Worm (Caenorhabditis elegans) whole organism, mixed stage, embryonic: ENCODE data around the gene fbxa-211.

ENCODE experiments used
- M03D4.4 ChIP-seq: sonication (generic microtip); optimal IDR thresholded peaks from 2 replicates; lab custom pipeline; 2017; ENCODE audit warnings: mild to moderate bottlenecking, missing genetic modification characterization, missing compliant biosample characterization
- bed-3 ChIP-seq: fragments of 200-800 bp; sonication (Bioruptor generic); optimal IDR thresholded peaks from 3 replicates; lab custom pipeline; 2018; ENCODE audit warnings: mild to moderate bottlenecking, missing genetic modification characterization, moderate library complexity, missing compliant biosample characterization
- blmp-1 ChIP-seq: fragments of 150-350 bp; optimal IDR thresholded peaks from 2 replicates; lab custom pipeline; 2014; ENCODE audit warnings: missing biosample characterization, missing genetic modification characterization
- ceh-39 ChIP-seq: fragments of 150-350 bp; optimal IDR thresholded peaks from 2 replicates; lab custom pipeline; 2014; ENCODE audit warnings: missing biosample characterization, missing genetic modification characterization
- ceh-43 ChIP-seq: fragments of 200-800 bp; sonication (Bioruptor generic); optimal IDR thresholded peaks from 2 replicates; lab custom pipeline; 2018; ENCODE audit warnings: mild to moderate bottlenecking, missing genetic modification characterization, moderate library complexity, missing compliant biosample characterization
- ceh-83 ChIP-seq: fragments of 200-800 bp; sonication (Bioruptor generic); optimal IDR thresholded peaks from 2 replicates; lab custom pipeline; 2018; ENCODE audit warnings: mild to moderate bottlenecking, missing genetic modification characterization, missing compliant biosample characterization
- ces-1 ChIP-seq: fragments of 150-350 bp; optimal IDR thresholded peaks from 2 replicates; lab custom pipeline; 2014; ENCODE audit warnings: missing biosample characterization, missing genetic modification reagents, missing genetic modification characterization
- cnd-1 ChIP-seq: fragments of 200-800 bp; sonication (Bioruptor generic); optimal IDR thresholded peaks from 2 replicates; lab custom pipeline; 2018; ENCODE audit warnings: mild to moderate bottlenecking, missing genetic modification characterization, missing compliant biosample characterization
- drap-1 ChIP-seq: fragments of 200-800 bp; sonication (Bioruptor generic); optimal IDR thresholded peaks from 3 replicates; lab custom pipeline; 2018; ENCODE audit warnings: mild to moderate bottlenecking, missing genetic modification characterization, missing compliant biosample characterization
- elt-1 ChIP-seq: sonication (generic microtip); optimal IDR thresholded peaks from 2 replicates; lab custom pipeline; 2017; ENCODE audit warnings: missing genetic modification characterization, mild to moderate bottlenecking, missing compliant biosample characterization, antibody characterized with exemption, moderate library complexity, borderline replicate concordance; ENCODE audit not compliant: insufficient read depth
- elt-3 ChIP-seq: fragments of 150-350 bp; optimal IDR thresholded peaks from 2 replicates; lab custom pipeline; 2014; ENCODE audit warnings: missing biosample characterization, missing genetic modification characterization
- flh-1 ChIP-seq: fragments of 200-800 bp; sonication (Bioruptor generic); optimal IDR thresholded peaks from 2 replicates; lab custom pipeline; 2018; ENCODE audit warnings: mild to moderate bottlenecking, missing genetic modification characterization, moderate library complexity, missing compliant biosample characterization
- ham-2 ChIP-seq: fragments of 200-800 bp; sonication (Bioruptor generic); optimal IDR thresholded peaks from 2 replicates; lab custom pipeline; 2018; ENCODE audit warnings: mild to moderate bottlenecking, missing genetic modification characterization, missing compliant biosample characterization
- hlh-1 ChIP-seq: fragments of 150-350 bp; optimal IDR thresholded peaks from 2 replicates; lab custom pipeline; 2014; ENCODE audit warnings: missing biosample characterization, missing genetic modification reagents, missing genetic modification characterization
- lin-13 ChIP-seq: fragments of 150-350 bp; optimal IDR thresholded peaks from 2 replicates; lab custom pipeline; 2014; ENCODE audit warnings: missing biosample characterization, missing genetic modification characterization
- lin-32 ChIP-seq: fragments of 200-800 bp; sonication (Bioruptor generic); optimal IDR thresholded peaks from 2 replicates; lab custom pipeline; 2018; ENCODE audit warnings: mild to moderate bottlenecking, missing genetic modification characterization, missing compliant biosample characterization
- lsy-2 ChIP-seq: fragments of 150-350 bp; optimal IDR thresholded peaks from 2 replicates; lab custom pipeline; 2014; ENCODE audit warnings: missing biosample characterization, missing genetic modification characterization
- mab-5 ChIP-seq: fragments of 150-350 bp; optimal IDR thresholded peaks from 2 replicates; lab custom pipeline; 2014; ENCODE audit warnings: missing biosample characterization, missing genetic modification characterization
- mep-1 ChIP-seq: fragments of 150-350 bp; optimal IDR thresholded peaks from 2 replicates; lab custom pipeline; 2017; ENCODE audit warnings: missing biosample characterization, missing genetic modification reagents, missing genetic modification characterization, inconsistent platforms
- mls-2 ChIP-seq: sonication (generic microtip); optimal IDR thresholded peaks from 2 replicates; lab custom pipeline; 2016; ENCODE audit warnings: mild to moderate bottlenecking, missing genetic modification characterization, moderate library complexity, missing compliant biosample characterization
- nhr-12 ChIP-seq: fragments of 150-350 bp; optimal IDR thresholded peaks from 2 replicates; lab custom pipeline; 2014; ENCODE audit warnings: missing biosample characterization, missing genetic modification characterization
- nhr-2 ChIP-seq: fragments of 150-350 bp; optimal IDR thresholded peaks from 2 replicates; lab custom pipeline; 2014; ENCODE audit warnings: missing biosample characterization, missing genetic modification characterization
- nhr-237 ChIP-seq: fragments of 150-350 bp; optimal IDR thresholded peaks from 2 replicates; lab custom pipeline; 2014; ENCODE audit warnings: missing biosample characterization, missing genetic modification characterization
- nhr-28 ChIP-seq: fragments of 150-350 bp; optimal IDR thresholded peaks from 2 replicates; lab custom pipeline; 2014; ENCODE audit warnings: missing biosample characterization, missing genetic modification characterization
- nhr-76 ChIP-seq: sonication (generic microtip); optimal IDR thresholded peaks from 2 replicates; lab custom pipeline; 2017; ENCODE audit warnings: missing biosample characterization, missing genetic modification characterization
- pha-4 ChIP-seq: fragments of 150-350 bp; optimal IDR thresholded peaks from 2 replicates; lab custom pipeline; 2018; ENCODE audit warnings: missing biosample characterization, missing genetic modification reagents, missing genetic modification characterization
- sem-2 ChIP-seq: fragments of 200-800 bp; sonication (Bioruptor generic); optimal IDR thresholded peaks from 2 replicates; lab custom pipeline; 2018; ENCODE audit warnings: mild to moderate bottlenecking, missing genetic modification characterization, missing compliant biosample characterization
- snpc-4 ChIP-seq: fragments of 150-350 bp; optimal IDR thresholded peaks from 2 replicates; lab custom pipeline; 2014; ENCODE audit warnings: missing biosample characterization, missing genetic modification characterization
- sptf-1 ChIP-seq: sonication (generic microtip); optimal IDR thresholded peaks from 2 replicates; lab custom pipeline; 2017; ENCODE audit warnings: mild to moderate bottlenecking, missing genetic modification characterization, moderate library complexity, missing compliant biosample characterization
- tbx-8 ChIP-seq: fragments of 200-800 bp; sonication (Bioruptor generic); optimal IDR thresholded peaks from 2 replicates; lab custom pipeline; 2018; ENCODE audit warnings: mild to moderate bottlenecking, missing genetic modification characterization, moderate library complexity, missing compliant biosample characterization
- unc-120 ChIP-seq: sonication (generic microtip); optimal IDR thresholded peaks from 2 replicates; lab custom pipeline; 2017; ENCODE audit warnings: missing genetic modification characterization, missing compliant biosample characterization; ENCODE audit not compliant: poor library complexity, severe bottlenecking
- unc-39 ChIP-seq: fragments of 150-350 bp; optimal IDR thresholded peaks from 2 replicates; lab custom pipeline; 2014; ENCODE audit warnings: missing biosample characterization, missing genetic modification characterization
- unc-62 ChIP-seq: fragments of 150-350 bp; optimal IDR thresholded peaks from 2 replicates; lab custom pipeline; 2014; ENCODE audit warnings: missing biosample characterization, missing genetic modification reagents, missing genetic modification characterization
- zip-8 ChIP-seq: fragments of 150-350 bp; optimal IDR thresholded peaks from 2 replicates; lab custom pipeline; 2014; ENCODE audit warnings: missing biosample characterization, missing genetic modification characterization
- ztf-11 ChIP-seq: fragments of 150-350 bp; optimal IDR thresholded peaks from 2 replicates; lab custom pipeline; 2014; ENCODE audit warnings: missing biosample characterization, missing genetic modification characterization

The fbxa-211 gene

DNA sequence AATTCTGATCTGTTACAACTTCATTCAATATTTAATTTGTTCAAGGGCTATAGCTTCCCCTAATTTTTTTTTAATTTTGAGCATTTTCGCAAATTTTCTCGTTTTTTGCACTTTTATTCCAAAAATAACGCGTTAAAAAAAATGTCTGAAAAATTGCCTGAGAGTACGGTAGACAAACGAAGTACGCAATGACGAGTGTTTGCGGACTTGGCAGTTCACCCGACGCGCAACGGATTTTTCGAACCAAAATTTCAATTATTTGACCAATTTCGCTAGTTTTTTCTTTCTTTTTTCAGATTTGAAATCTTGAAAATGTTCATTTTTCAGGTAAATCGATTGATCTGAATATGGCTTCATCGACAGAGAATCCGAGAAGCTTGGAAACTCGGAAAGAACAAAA is at the start of gene fbxa-211:
Gene fbxa-211, plus strand, starts transcription at position 328 of the 400 bp plus-strand sequence.
- TF ChIP-seq elt-1 (no peak), zip-8 (tag; lab: Kevin White, UChicago) (no peak)

DNA sequence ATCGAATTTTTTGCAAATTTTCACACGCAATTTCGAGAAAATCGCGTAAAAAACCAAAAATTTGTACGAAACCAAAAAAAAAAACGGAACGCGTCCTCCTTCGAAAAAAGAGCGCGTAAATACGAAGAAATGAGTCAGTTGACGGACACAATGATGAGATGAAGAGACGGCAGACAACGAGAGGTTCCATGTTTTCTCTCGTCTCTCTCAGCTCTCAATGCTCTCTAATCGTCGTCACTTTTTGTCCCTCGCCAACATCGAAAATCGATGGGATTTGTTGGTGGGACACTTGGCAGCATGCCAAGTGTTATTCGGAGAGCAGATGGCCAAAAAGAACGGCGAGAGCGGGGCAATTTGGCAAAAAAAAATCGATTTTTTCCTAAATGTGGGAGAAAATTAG is 48.2 kb upstream of the fbxa-211 start:
- TF ChIP-seq ceh-39 (tag; lab: Kevin White, UChicago) (peak; percentile 91), ces-1 (peak; percentile 86), flh-1 (GFP tag; lab: Kevin White, UChicago) (no peak), unc-39 (no peak), zip-8 (tag; lab: Kevin White, UChicago) (no peak), ceh-43 (GFP tag; lab: Kevin White, UChicago) (no peak), cnd-1 (tag; lab: Kevin White, UChicago) (peak; percentile 83), ham-2 (no peak), unc-120 (tag; lab: Kevin White, UChicago) (no peak), pha-4 (peak; percentile 18), nhr-12 (tag; lab: Kevin White, UChicago) (peak; percentile 59), tbx-8 (no peak), nhr-28 (tag; lab: Kevin White, UChicago) (no peak), mab-5 (tag; lab: Kevin White, UChicago) (peak; percentile 47), ztf-11 (tag; lab: Kevin White, UChicago) (no peak), snpc-4 (tag; lab: Kevin White, UChicago) (no peak), elt-3 (no peak), mep-1 (peak; percentile 58), ceh-83 (no peak), nhr-76 (tag; lab: Kevin White, UChicago) (no peak), nhr-237 (tag; lab: Kevin White, UChicago) (no peak), lin-13 (tag; lab: Kevin White, UChicago) (peak; percentile 31), sptf-1 (tag; lab: Kevin White, UChicago) (no peak), drap-1 (GFP tag; lab: Kevin White, UChicago) (peak; percentile 40), nhr-2 (tag; lab: Kevin White, UChicago) (no peak), M03D4.4 (tag; lab: Kevin White, UChicago) (no peak), unc-62 (GFP tag; lab: Kevin White, UChicago) (peak; percentile 78), mls-2 (tag; lab: Kevin White, UChicago) (no peak), hlh-1 (peak; percentile 86), lsy-2 (tag; lab: Kevin White, UChicago) (peak; percentile 7), blmp-1 (tag; lab: Kevin White, UChicago) (no peak), bed-3 (GFP tag; lab: Kevin White, UChicago) (no peak), lin-32 (GFP tag; lab: Kevin White, UChicago) (peak; percentile 18)

DNA sequence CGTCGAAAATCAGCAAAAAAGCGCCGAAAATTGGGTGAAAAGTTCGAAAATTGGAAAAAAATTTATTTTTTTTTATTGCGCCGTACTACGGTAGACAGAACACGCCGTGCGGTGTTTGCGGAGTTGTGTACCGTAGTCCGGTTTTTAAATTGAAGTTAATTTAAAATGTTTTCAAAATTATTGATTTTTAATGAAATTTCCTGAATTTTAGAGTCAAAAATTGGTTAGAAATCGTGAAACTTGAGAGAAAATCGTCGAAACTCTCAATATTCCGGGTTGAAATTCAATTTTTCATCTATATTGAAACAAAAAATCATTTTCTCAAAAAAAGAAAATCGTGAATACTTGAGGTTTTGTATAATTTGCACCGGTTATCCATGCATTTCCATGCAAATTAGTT is 45.5 kb upstream of the fbxa-211 start, which contains the start of gene nova-1:
Gene nova-1, minus strand, starts transcription at position 101 of the 400 bp plus-strand sequence.
- no peak for TF ChIP-seq ceh-39 (tag; lab: Kevin White, UChicago)
- no peak for TF ChIP-seq ceh-43 (GFP tag; lab: Kevin White, UChicago)
- no peak for TF ChIP-seq cnd-1 (tag; lab: Kevin White, UChicago)
- TF ChIP-seq lsy-2 (tag; lab: Kevin White, UChicago), result no peak

DNA sequence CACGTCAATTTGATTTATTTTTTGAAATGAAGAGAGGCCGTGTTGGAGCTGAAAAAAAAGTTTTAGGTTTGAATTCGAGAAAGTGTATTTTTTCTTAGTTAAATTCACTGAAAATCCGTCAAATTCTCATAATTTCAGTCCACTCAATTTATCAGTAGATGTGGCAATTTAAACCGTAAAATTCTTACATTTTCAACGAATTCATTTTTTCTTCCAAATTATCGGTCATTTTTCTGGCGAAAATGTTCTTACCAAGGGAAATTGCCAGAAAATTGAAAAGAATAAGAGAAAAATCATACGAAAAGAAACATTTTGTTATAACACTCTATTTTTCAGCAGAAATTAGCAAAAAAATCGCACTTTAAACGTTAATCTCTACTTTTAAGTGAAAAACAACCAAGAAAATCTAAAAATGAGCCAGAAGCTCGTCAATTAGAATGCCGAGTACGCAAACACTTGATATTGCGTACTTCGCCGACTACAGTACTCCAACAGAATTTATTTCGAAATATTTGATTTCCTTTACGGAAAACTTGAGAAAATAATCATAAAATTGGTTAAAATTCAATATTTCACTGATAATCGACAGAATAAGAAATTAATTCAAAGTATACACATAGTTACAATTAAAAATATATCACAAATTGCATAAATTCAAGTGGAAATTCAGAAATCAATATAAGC is 42.0 kb upstream of the fbxa-211 start, which contains the start of gene fbxa-106:
Gene fbxa-106, minus strand, starts transcription at position 51 of the 684 bp plus-strand sequence.
- TF ChIP-seq bed-3 (GFP tag; lab: Kevin White, UChicago) (no peak), hlh-1 (no peak), unc-120 (tag; lab: Kevin White, UChicago) (no peak), sem-2 (GFP tag; lab: Kevin White, UChicago) (no peak)
